Fruit fly (Drosophila melanogaster) whole organism, pupa: ENCODE data around the gene ksh.

ENCODE experiments used
- CG10348 ChIP-seq: fragments of 200-800 bp; sonication (Bioruptor generic); IDR thresholded peaks from 2 replicates; pipeline ENCODE4 v1.3.6; 2022; ENCODE audit warnings: missing biosample characterization, missing genetic modification characterization
- CG12605 ChIP-seq: fragments of 200-800 bp; sonication (Bioruptor generic); IDR thresholded peaks from 2 replicates; pipeline ENCODE4 v1.3.6; 2022; ENCODE audit warnings: missing biosample characterization, missing genetic modification characterization
- CG13204 ChIP-seq: fragments of 200-800 bp; sonication (Bioruptor generic); optimal IDR thresholded peaks from 2 replicates; lab custom pipeline; 2018; ENCODE audit warnings: missing biosample characterization, mild to moderate bottlenecking, missing genetic modification characterization, moderate library complexity
- CG14655 ChIP-seq: fragments of 200-800 bp; sonication (Bioruptor generic); optimal IDR thresholded peaks from 3 replicates; lab custom pipeline; 2017; ENCODE audit warnings: mild to moderate bottlenecking, missing biosample characterization, missing genetic modification reagents, missing genetic modification characterization
- CG15710 ChIP-seq: fragments of 200-800 bp; sonication (Bioruptor generic); optimal IDR thresholded peaks from 2 replicates; lab custom pipeline; 2018; ENCODE audit warnings: missing biosample characterization, mild to moderate bottlenecking, missing genetic modification characterization, moderate library complexity
- CG17806 ChIP-seq: fragments of 200-800 bp; sonication (Bioruptor generic); optimal IDR thresholded peaks from 2 replicates; lab custom pipeline; 2018; ENCODE audit warnings: missing biosample characterization, mild to moderate bottlenecking, missing genetic modification characterization, moderate library complexity
- CG32121 ChIP-seq: fragments of 200-800 bp; sonication (Bioruptor generic); IDR thresholded peaks from 2 replicates; pipeline ENCODE4 v1.3.6; 2022; ENCODE audit warnings: missing biosample characterization, missing genetic modification characterization
- CG34367 ChIP-seq: fragments of 200-800 bp; sonication (Bioruptor generic); optimal IDR thresholded peaks from 2 replicates; lab custom pipeline; 2018; ENCODE audit warnings: missing biosample characterization, mild to moderate bottlenecking, missing genetic modification characterization
- CG4496 ChIP-seq: fragments of 200-800 bp; sonication (Bioruptor generic); IDR thresholded peaks from 3 replicates; pipeline ENCODE4 v1.3.6; 2022; ENCODE audit warnings: missing biosample characterization, missing genetic modification characterization
- CG8159 ChIP-seq: fragments of 200-800 bp; sonication (Bioruptor generic); optimal IDR thresholded peaks from 3 replicates; lab custom pipeline; 2018; ENCODE audit warnings: missing biosample characterization, mild to moderate bottlenecking, missing genetic modification characterization, moderate library complexity
- CG8301 ChIP-seq: fragments of 200-800 bp; sonication (Bioruptor generic); optimal IDR thresholded peaks from 2 replicates; lab custom pipeline; 2018; ENCODE audit warnings: missing biosample characterization, mild to moderate bottlenecking, missing genetic modification characterization
- CG9948 ChIP-seq: fragments of 200-800 bp; sonication (Bioruptor generic); optimal IDR thresholded peaks from 2 replicates; lab custom pipeline; 2018; ENCODE audit warnings: missing biosample characterization, mild to moderate bottlenecking, missing genetic modification characterization, moderate library complexity
- D1 ChIP-seq: fragments of 200-800 bp; sonication (Bioruptor generic); optimal IDR thresholded peaks from 2 replicates; lab custom pipeline; 2018; ENCODE audit warnings: missing biosample characterization, mild to moderate bottlenecking, missing genetic modification characterization, moderate library complexity
- EcR ChIP-seq: fragments of 200-800 bp; sonication (Bioruptor generic); optimal IDR thresholded peaks from 3 replicates; lab custom pipeline; 2019; ENCODE audit warnings: missing biosample characterization, missing genetic modification characterization, mild to moderate bottlenecking, moderate library complexity, missing genetic modification reagents
- Ets98B ChIP-seq: fragments of 200-800 bp; sonication (Bioruptor generic); IDR thresholded peaks from 2 replicates; pipeline ENCODE4 v1.3.6; 2022; ENCODE audit warnings: missing biosample characterization, missing genetic modification characterization
- Pif1A ChIP-seq: fragments of 200-800 bp; sonication (Bioruptor generic); optimal IDR thresholded peaks from 3 replicates; lab custom pipeline; 2016; ENCODE audit warnings: missing biosample characterization, missing genetic modification characterization
- Pif1B ChIP-seq: fragments of 200-800 bp; sonication (Bioruptor generic); optimal IDR thresholded peaks from 3 replicates; lab custom pipeline; 2016; ENCODE audit warnings: missing biosample characterization, missing genetic modification characterization
- Snoo ChIP-seq: fragments of 200-800 bp; sonication (Bioruptor generic); optimal IDR thresholded peaks from 3 replicates; lab custom pipeline; 2017; ENCODE audit warnings: missing biosample characterization, mild to moderate bottlenecking, missing genetic modification characterization, inconsistent platforms
- fd96Ca ChIP-seq: fragments of 200-800 bp; sonication (Bioruptor generic); IDR thresholded peaks from 3 replicates; pipeline ENCODE4 v1.3.6; 2022; ENCODE audit warnings: missing biosample characterization, missing genetic modification characterization
- gl ChIP-seq: fragments of 200-800 bp; sonication (Bioruptor generic); optimal IDR thresholded peaks from 2 replicates; lab custom pipeline; 2018; ENCODE audit warnings: missing biosample characterization, mild to moderate bottlenecking, missing genetic modification characterization
- rn ChIP-seq: fragments of 200-800 bp; sonication (Bioruptor generic); IDR thresholded peaks from 2 replicates; pipeline ENCODE4 v1.3.6; 2022; ENCODE audit warnings: missing biosample characterization, missing genetic modification characterization

Gene ksh

DNA sequence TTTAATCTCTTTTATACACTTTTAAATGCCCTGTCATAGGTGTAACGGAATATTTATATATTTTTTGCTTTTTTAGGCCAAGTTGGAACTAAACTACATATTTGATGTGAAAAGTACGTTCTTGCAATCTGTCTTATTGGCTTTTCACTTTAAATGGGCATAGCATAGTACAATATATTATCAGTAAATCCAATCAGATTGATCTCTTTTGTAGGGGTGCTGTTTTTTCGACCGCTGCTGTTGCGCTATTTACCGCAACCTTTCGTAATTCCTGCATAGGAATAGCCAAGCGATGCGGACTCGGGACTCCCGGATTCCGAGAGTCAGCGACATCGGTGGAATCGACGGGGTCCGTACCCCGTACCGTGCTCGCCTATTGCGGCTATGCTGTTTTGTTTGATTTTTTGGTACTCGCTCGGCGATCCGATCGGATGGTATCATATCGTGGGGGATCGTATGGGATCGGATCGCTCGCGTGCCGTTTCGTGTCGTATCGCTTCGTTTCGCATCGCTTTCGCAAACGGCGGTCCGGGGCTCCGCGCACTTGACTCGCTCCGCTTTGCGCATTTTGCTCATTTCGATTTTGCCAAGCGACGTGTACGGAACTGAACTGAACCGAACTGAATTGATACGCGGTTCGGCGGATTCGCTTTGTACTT lies 3.1 kb upstream of the ksh start:
- TF ChIP-seq CG4496 (GFP tag; lab: Robert Waterston, UW) (peak; percentile 70; the same call in 2 of the 3 replicates), Pif1B (no peak), CG8301 (tag; lab: Kevin White, UChicago) (no peak), CG12605 (GFP tag; lab: Robert Waterston, UW) (peak; percentile 57; the same call in 1 of the 2 replicates), CG8159 (tag; lab: Kevin White, UChicago) (no peak), Snoo (tag; lab: Kevin White, UChicago) (no peak), EcR (GFP tag; lab: Kevin White, UChicago) (peak; percentile 35), CG32121 (peak; percentile 57; the same call in 1 of the 2 replicates), CG14655 (no peak), CG9948 (no peak), CG13204 (GFP tag; lab: Kevin White, UChicago) (peak; percentile 75), gl (no peak), CG10348 (no peak), fd96Ca (GFP tag; lab: Robert Waterston, UW) (peak; percentile 66; the same call in 1 of the 3 replicates), rn (GFP tag; lab: Robert Waterston, UW) (no peak), CG17806 (tag; lab: Kevin White, UChicago) (no peak), CG34367 (tag; lab: Kevin White, UChicago) (no peak), Ets98B (GFP tag; lab: Robert Waterston, UW) (peak; percentile 75), CG15710 (tag; lab: Kevin White, UChicago) (no peak)

- TF ChIP-seq fd96Ca (GFP tag; lab: Robert Waterston, UW) (0 out of 3 replicates have a peak, but pooled peaks have one; percentile 31), gl (no peak), CG12605 (GFP tag; lab: Robert Waterston, UW) (peak; percentile 36; the same call in 1 of the 2 replicates), CG17806 (tag; lab: Kevin White, UChicago) (no peak), Pif1B (no peak), Snoo (tag; lab: Kevin White, UChicago) (no peak), CG15710 (tag; lab: Kevin White, UChicago) (no peak), CG4496 (GFP tag; lab: Robert Waterston, UW) (peak; percentile 55; the same call in 1 of the 3 replicates), CG32121 (peak; percentile 29; the same call in 1 of the 2 replicates), CG34367 (tag; lab: Kevin White, UChicago) (no peak), Ets98B (GFP tag; lab: Robert Waterston, UW) (peak; percentile 32), rn (GFP tag; lab: Robert Waterston, UW) (no peak)
Measured at dm6 chrX:19496808-19497259, 2.0 kb upstream of the ksh start.

- TF ChIP-seq CG17806 (tag; lab: Kevin White, UChicago) (peak; percentile 41), Ets98B (GFP tag; lab: Robert Waterston, UW) (peak; percentile 76), Pif1B (no peak), CG4496 (GFP tag; lab: Robert Waterston, UW) (peak; percentile 80; the same call in 2 of the 3 replicates), D1 (no peak), gl (no peak), CG8301 (tag; lab: Kevin White, UChicago) (peak; percentile 67), CG10348 (no peak), CG9948 (peak; percentile 62), CG12605 (GFP tag; lab: Robert Waterston, UW) (peak; percentile 55), CG8159 (tag; lab: Kevin White, UChicago) (peak; percentile 68), fd96Ca (GFP tag; lab: Robert Waterston, UW) (peak; percentile 86), CG14655 (no peak), rn (GFP tag; lab: Robert Waterston, UW) (0 out of 2 replicates have a peak, but pooled peaks have one; percentile 5), Snoo (tag; lab: Kevin White, UChicago) (peak; percentile 60), Pif1A (GFP tag; lab: Kevin White, UChicago) (no peak), CG13204 (GFP tag; lab: Kevin White, UChicago) (peak; percentile 16), EcR (GFP tag; lab: Kevin White, UChicago) (no peak), CG15710 (tag; lab: Kevin White, UChicago) (peak; percentile 59), CG32121 (peak; percentile 58; the same call in 1 of the 2 replicates), CG34367 (tag; lab: Kevin White, UChicago) (peak; percentile 61)
Measured at dm6 chrX:19495611-19496583, 1.1 kb upstream of the ksh start.

DNA sequence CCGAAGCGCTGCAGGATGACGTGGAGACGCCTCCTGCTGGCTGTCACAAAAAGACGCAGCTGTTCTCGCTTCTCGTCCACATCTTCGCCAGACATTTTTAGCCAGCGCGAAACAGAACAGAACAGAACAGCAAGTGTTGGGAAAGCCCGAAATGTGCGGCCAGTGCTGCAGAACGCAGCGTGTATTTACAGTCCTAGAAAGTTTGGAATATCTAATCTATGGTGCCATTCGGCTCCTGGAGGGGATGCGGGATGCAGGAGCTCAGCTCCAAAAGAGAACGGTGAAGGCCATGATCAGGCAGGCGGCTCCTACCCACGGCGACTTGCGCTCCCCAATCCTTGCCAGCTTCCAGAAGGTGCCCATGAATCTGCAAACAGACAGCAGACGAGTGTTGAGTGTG lies 507 bp downstream of the ksh start, which contains the start of gene CG12204:
Gene CG12204, minus strand, starts transcription at position 117 of the 400 bp plus-strand sequence.
- TF ChIP-seq Pif1B (no peak), CG4496 (GFP tag; lab: Robert Waterston, UW) (0 out of 3 replicates have a peak, but pooled peaks have one; percentile 14)

- TF ChIP-seq CG8301 (tag; lab: Kevin White, UChicago) (no peak), CG15710 (tag; lab: Kevin White, UChicago) (no peak), CG14655 (no peak), D1 (no peak), EcR (GFP tag; lab: Kevin White, UChicago) (no peak), CG10348 (no peak), CG8159 (tag; lab: Kevin White, UChicago) (no peak), rn (GFP tag; lab: Robert Waterston, UW) (no peak)
Measured at dm6 chrX:19491984-19492584, 2.7 kb downstream of the ksh start, which contains the start of the genes pcm and ND-18. TSS of gene pcm (minus strand) at chrX:19492011. TSS of gene ND-18 (plus strand) at chrX:19492421.
